Fruit fly (Drosophila melanogaster) whole organism, adult: ENCODE data around the gene Shc.
A peak's percentile ranks its signal among the peaks of the same experiment; 100 is the strongest.

Source experiments
- CG11617 ChIP-seq: fragments of 200-800 bp; sonication (Bioruptor generic); optimal IDR thresholded peaks from 2 replicates; lab custom pipeline; 2017; ENCODE audit warnings: mild to moderate bottlenecking, missing biosample characterization, missing genetic modification reagents, missing genetic modification characterization
- CG12768 ChIP-seq: fragments of 200-800 bp; sonication (Bioruptor generic); optimal IDR thresholded peaks from 2 replicates; lab custom pipeline; 2017; ENCODE audit warnings: missing biosample characterization, missing genetic modification characterization, mild to moderate bottlenecking, moderate library complexity, missing genetic modification reagents
- CG14711 ChIP-seq: fragments of 200-800 bp; sonication (Bioruptor generic); optimal IDR thresholded peaks from 2 replicates; lab custom pipeline; 2018; ENCODE audit warnings: missing biosample characterization, mild to moderate bottlenecking, missing genetic modification characterization, moderate library complexity
- CG1620 ChIP-seq: fragments of 200-800 bp; sonication (Bioruptor generic); optimal IDR thresholded peaks from 2 replicates; lab custom pipeline; 2016; ENCODE audit warnings: missing biosample characterization, missing genetic modification characterization
- CG33017 ChIP-seq: fragments of 200-800 bp; sonication (Bioruptor generic); optimal IDR thresholded peaks from 2 replicates; lab custom pipeline; 2018; ENCODE audit warnings: missing biosample characterization, mild to moderate bottlenecking, missing genetic modification characterization, moderate library complexity
- CG5204 ChIP-seq: fragments of 200-800 bp; sonication (Bioruptor generic); optimal IDR thresholded peaks from 2 replicates; lab custom pipeline; 2016; ENCODE audit warnings: missing biosample characterization, missing genetic modification characterization
- CG7045 ChIP-seq: fragments of 200-800 bp; sonication (Bioruptor generic); optimal IDR thresholded peaks from 2 replicates; lab custom pipeline; 2017; ENCODE audit warnings: missing biosample characterization, mild to moderate bottlenecking, missing genetic modification characterization
- CG7101 ChIP-seq: fragments of 200-800 bp; sonication (Bioruptor generic); optimal IDR thresholded peaks from 2 replicates; lab custom pipeline; 2018; ENCODE audit warnings: missing biosample characterization, mild to moderate bottlenecking, missing genetic modification characterization, moderate library complexity
- Clk ChIP-seq: fragments of 200-800 bp; sonication (Bioruptor generic); optimal IDR thresholded peaks from 2 replicates; lab custom pipeline; 2017; ENCODE audit warnings: missing biosample characterization, missing genetic modification characterization
- Crg-1 ChIP-seq: fragments of 200-800 bp; sonication (Bioruptor generic); optimal IDR thresholded peaks from 2 replicates; lab custom pipeline; 2016; ENCODE audit warnings: missing biosample characterization, missing genetic modification characterization
- Hr96 ChIP-seq: fragments of 200-800 bp; sonication (Bioruptor generic); optimal IDR thresholded peaks from 2 replicates; lab custom pipeline; 2016; ENCODE audit warnings: missing biosample characterization, missing genetic modification characterization
- Mnt ChIP-seq: fragments of 200-800 bp; sonication (Bioruptor generic); optimal IDR thresholded peaks from 2 replicates; lab custom pipeline; 2016; ENCODE audit warnings: missing biosample characterization, mild to moderate bottlenecking, missing genetic modification characterization
- bab1 ChIP-seq: fragments of 200-800 bp; sonication (Bioruptor generic); optimal IDR thresholded peaks from 3 replicates; lab custom pipeline; 2019; ENCODE audit warnings: missing biosample characterization, mild to moderate bottlenecking, missing genetic modification characterization, moderate library complexity
- cic ChIP-seq: fragments of 200-800 bp; sonication (Bioruptor generic); optimal IDR thresholded peaks from 2 replicates; lab custom pipeline; 2017; ENCODE audit warnings: missing biosample characterization, mild to moderate bottlenecking, missing genetic modification characterization, moderate library complexity
- cnc ChIP-seq, 2 experiments: fragments of >200 bp; optimal IDR thresholded peaks; 2 replicates each; lab custom pipeline; 2017
- kay ChIP-seq: fragments of 200-800 bp; sonication (Bioruptor generic); peaks from one replicate; lab custom pipeline; 2016; ENCODE audit warnings: missing biosample characterization, missing genetic modification characterization, borderline replicate concordance
- ovo ChIP-seq: fragments of 200-800 bp; sonication (Bioruptor generic); optimal IDR thresholded peaks from 2 replicates; lab custom pipeline; 2016; ENCODE audit warnings: missing biosample characterization, missing genetic modification characterization
- pad ChIP-seq: fragments of 200-800 bp; sonication (Bioruptor generic); optimal IDR thresholded peaks from 3 replicates; lab custom pipeline; 2017; ENCODE audit warnings: missing biosample characterization, missing genetic modification characterization, mild to moderate bottlenecking, moderate library complexity, missing genetic modification reagents
- tj ChIP-seq: fragments of 200-800 bp; sonication (Bioruptor generic); optimal IDR thresholded peaks from 3 replicates; lab custom pipeline; 2017; ENCODE audit warnings: missing biosample characterization, mild to moderate bottlenecking, missing genetic modification characterization, moderate library complexity
- toe ChIP-seq: fragments of 200-800 bp; sonication (Bioruptor generic); optimal IDR thresholded peaks from 2 replicates; lab custom pipeline; 2016; ENCODE audit warnings: missing biosample characterization, missing genetic modification characterization

Gene Shc

DNA sequence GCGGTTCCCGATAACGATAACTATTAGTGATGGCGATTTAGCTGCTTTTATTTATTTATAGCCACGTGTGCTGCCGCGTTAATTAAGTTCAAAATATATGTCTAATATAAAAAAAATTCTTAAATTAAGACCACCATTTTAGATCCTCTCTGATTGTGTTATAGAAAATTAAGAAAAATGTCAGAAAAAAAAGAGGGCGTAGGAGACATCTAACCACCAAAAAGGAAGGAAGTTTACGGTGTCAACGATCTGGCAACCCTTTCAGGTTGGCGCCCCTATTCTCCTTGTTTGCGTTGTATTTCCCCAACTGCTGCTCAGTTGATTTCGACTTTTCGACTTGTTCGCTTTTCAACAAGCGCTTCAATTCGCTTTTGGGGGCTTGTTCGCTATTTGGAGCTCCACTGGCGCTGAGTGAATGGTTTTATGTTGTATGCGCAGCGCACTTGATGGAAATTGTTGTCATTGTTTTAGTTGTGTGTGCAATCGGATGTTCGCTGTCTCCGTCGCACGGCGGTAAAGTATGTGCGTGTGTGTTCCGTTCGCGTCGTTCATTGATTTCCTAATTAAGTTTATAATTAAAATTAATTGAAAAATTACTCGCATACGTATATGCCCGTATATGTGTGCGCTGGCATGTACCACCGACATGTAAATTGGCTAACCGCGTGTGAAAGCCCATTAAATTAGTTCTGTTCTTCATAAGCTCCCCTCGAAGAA, 34.1 kb downstream of the Shc start, which contains the start of the genes CG3434 and CG44838:
TSS of gene CG3434 (minus strand) at position 25 of the 717 bp plus-strand sequence.
TSS of gene CG44838 (plus strand) at position 276 of the 717 bp plus-strand sequence.
- peak; percentile 77 for TF ChIP-seq Mnt
- TF ChIP-seq CG12768, result peak; percentile 69
- TF ChIP-seq ovo (GFP tag; lab: Kevin White, UChicago), result no peak
- TF ChIP-seq CG1620, result peak; percentile 67
- no peak for TF ChIP-seq Clk
- TF ChIP-seq CG14711 (tag; lab: Kevin White, UChicago), result peak; percentile 72
- TF ChIP-seq tj (GFP tag; lab: Kevin White, UChicago), result peak; percentile 48
- TF ChIP-seq Crg-1 (GFP tag; lab: Kevin White, UChicago), result peak; percentile 34
- TF ChIP-seq bab1 (GFP tag; lab: Kevin White, UChicago), result peak; percentile 78
- TF ChIP-seq CG11617 (GFP tag; lab: Kevin White, UChicago), result peak; percentile 72
- TF ChIP-seq CG7101, result peak; percentile 67
- no peak for TF ChIP-seq kay (GFP tag; lab: Kevin White, UChicago)
- peak; percentile 87 for TF ChIP-seq toe (GFP tag; lab: Kevin White, UChicago)
- peak; percentile 71 for TF ChIP-seq Hr96
- peak; percentile 55 for TF ChIP-seq cic
- TF ChIP-seq CG5204, result peak; percentile 62
- peak; percentile 70 for TF ChIP-seq CG33017 (tag; lab: Kevin White, UChicago)
- TF ChIP-seq cnc (optimal IDR thresholded peaks at IDR 0.05; lab: Kevin White, UChicago), result no peak
- TF ChIP-seq CG7045, result peak; percentile 53
- peak; percentile 96 for TF ChIP-seq pad (GFP tag; lab: Kevin White, UChicago)

DNA sequence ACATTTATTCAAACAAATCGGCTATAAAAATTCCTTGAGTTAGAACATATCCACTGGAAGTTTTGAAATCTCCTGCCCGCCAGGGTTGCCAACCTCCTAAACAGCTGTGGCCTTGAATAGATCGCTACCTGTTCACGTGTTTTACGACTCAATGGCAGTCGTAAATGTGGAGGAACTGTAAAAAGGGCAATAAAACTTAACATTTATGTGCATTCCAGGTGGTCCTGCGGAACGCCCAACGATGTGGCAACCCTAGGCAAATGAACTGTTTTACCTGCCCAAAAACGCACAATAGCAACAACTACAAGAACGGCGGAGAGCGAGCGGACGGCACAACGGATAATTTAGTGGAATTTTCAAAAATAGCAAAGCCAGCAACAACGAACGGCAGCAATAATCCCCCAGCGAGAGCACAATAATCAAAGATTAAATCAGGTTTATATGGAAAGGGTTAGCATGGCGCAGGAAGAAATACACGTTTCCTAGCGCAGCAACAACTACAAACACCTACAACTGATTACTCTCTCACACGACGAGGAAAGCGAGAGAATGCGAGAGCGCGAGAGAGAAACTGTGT, 34.9 kb downstream of the Shc start:
- TF ChIP-seq CG7045 (no peak), CG14711 (tag; lab: Kevin White, UChicago) (peak; percentile 78)

DNA sequence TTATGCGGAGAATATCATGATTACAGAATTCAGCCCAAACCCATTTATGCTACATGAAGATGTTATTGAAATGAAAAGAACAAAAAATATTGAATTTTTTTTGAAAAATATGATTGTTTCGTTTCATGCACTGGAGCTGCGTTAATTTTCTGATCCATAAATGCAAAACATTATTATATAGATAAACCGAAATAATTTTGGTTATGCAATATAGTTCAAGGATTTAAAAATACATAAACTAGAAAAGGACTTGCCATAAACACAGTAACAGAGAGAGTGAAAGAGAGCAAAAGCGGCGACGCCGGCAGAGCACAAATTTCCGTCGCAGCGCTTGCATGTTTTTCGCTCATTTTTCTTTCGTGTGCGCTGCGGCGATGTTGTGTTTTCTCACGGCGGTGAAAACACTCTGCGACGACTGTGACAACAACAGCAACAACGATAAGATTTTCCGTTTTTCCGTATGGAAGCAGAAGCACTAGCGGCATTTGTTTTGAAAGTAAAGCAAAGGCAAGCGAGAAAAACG, 35.5 kb downstream of the Shc start:
- TF ChIP-seq kay (GFP tag; lab: Kevin White, UChicago) (peak; percentile 81), CG14711 (tag; lab: Kevin White, UChicago) (peak; percentile 82), cic (peak; percentile 52), Hr96 (peak; percentile 72), CG12768 (peak; percentile 90), toe (GFP tag; lab: Kevin White, UChicago) (peak; percentile 70), tj (GFP tag; lab: Kevin White, UChicago) (peak; percentile 47), CG7045 (peak; percentile 92), Clk (peak; percentile 32), Mnt (peak; percentile 54), cnc (optimal IDR thresholded peaks at IDR 0.05; lab: Kevin White, UChicago) (no peak), ovo (GFP tag; lab: Kevin White, UChicago) (no peak), bab1 (GFP tag; lab: Kevin White, UChicago) (peak; percentile 89), CG5204 (peak; percentile 79), Crg-1 (GFP tag; lab: Kevin White, UChicago) (peak; percentile 10), CG33017 (tag; lab: Kevin White, UChicago) (peak; percentile 94), CG11617 (GFP tag; lab: Kevin White, UChicago) (peak; percentile 90), CG7101 (peak; percentile 91), CG1620 (peak; percentile 14), pad (GFP tag; lab: Kevin White, UChicago) (peak; percentile 56)

DNA sequence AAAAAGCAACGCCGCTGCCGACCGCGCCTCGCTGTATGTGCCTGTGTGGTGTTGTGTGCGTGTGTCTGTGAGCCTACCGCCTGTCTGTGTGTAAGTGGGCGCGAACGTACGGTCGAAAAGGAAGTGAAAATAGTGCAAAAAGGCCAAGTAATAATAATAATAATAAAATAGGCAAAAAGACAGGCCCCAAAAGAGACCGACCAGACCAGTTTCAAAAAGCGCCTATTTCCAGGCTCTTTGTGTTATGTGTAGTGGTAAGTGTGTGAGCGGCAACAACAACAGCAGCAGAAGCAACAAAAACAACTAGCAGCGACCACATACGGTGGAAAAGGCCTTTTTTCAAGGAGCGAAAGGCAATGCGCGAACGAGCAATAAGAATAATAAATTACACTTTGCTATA, 36.0 kb downstream of the Shc start:
- TF ChIP-seq Clk, result no peak
- no peak for TF ChIP-seq Hr96
- TF ChIP-seq Crg-1 (GFP tag; lab: Kevin White, UChicago), result no peak
- no peak for TF ChIP-seq Mnt
- TF ChIP-seq cic, result no peak
- no peak for TF ChIP-seq CG7045
- TF ChIP-seq CG12768, result no peak
- no peak for TF ChIP-seq ovo (GFP tag; lab: Kevin White, UChicago)

- TF ChIP-seq CG14711 (tag; lab: Kevin White, UChicago), result no peak
- TF ChIP-seq CG5204, result no peak
- no peak for TF ChIP-seq cnc (optimal IDR thresholded peaks at IDR 0.05; lab: Kevin White, UChicago)
- no peak for TF ChIP-seq CG11617 (GFP tag; lab: Kevin White, UChicago)
- TF ChIP-seq cic, result peak; percentile 12
- TF ChIP-seq CG1620, result no peak
- TF ChIP-seq Clk, result no peak
- no peak for TF ChIP-seq CG7101
- TF ChIP-seq CG12768, result peak; percentile 40
- peak; percentile 8 for TF ChIP-seq pad (GFP tag; lab: Kevin White, UChicago)
- no peak for TF ChIP-seq ovo (GFP tag; lab: Kevin White, UChicago)
- no peak for TF ChIP-seq Hr96
These were observed 38.9 kb downstream of the Shc start for dm6 chr3L:9465652-9466244.

dm6 chr3L:9466595-9466994, 39.8 kb downstream of the Shc start:
- TF ChIP-seq bab1 (GFP tag; lab: Kevin White, UChicago) (no peak), CG11617 (GFP tag; lab: Kevin White, UChicago) (peak; percentile 34), cnc (optimal IDR thresholded peaks at IDR 0.05; lab: Kevin White, UChicago) (no peak), cic (no peak), CG12768 (peak; percentile 24), Clk (peak; percentile 32), CG5204 (peak; percentile 57), tj (GFP tag; lab: Kevin White, UChicago) (no peak), CG7101 (peak; percentile 9), pad (GFP tag; lab: Kevin White, UChicago) (no peak), CG33017 (tag; lab: Kevin White, UChicago) (peak; percentile 32), CG7045 (peak; percentile 47), toe (GFP tag; lab: Kevin White, UChicago) (peak; percentile 42), CG14711 (tag; lab: Kevin White, UChicago) (no peak)
